Worm (Caenorhabditis elegans): ENCODE results near the gene T13C5.7.
A peak's percentile ranks its signal among the peaks of the same experiment; 100 is the strongest.

DNA sequence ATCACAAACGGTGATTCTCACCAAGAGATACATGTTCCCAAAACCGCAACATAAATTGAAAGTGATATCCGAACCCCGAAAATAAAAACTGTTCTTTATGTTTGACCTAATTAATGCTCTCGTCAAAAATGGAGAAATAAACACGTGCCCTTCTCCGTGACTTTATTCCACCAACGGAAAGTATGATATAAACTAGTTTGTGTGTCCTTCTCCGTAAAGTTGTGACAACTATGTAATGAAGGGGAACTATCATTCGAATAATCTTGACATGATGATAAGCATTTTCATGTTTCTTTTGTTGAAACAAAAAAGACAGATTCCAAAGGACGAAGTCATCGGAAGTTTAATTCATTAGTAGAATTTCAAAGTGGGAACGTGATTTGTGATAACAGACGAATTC, 21.1 kb downstream of the T13C5.7 start:
- no peak for TF ChIP-seq ceh-44 (GFP tag; IDR thresholded peaks at IDR 0.05)
- TF ChIP-seq lsy-2 (tag; optimal IDR thresholded peaks at IDR 0.05), result peak in 1 of 2 experiments; percentile 57

All from whole organism, L4 larva.